Worm (Caenorhabditis elegans) whole organism, midembryonic: Measurements from ENCODE around the gene F18E9.4.

Experiments
- cog-1 ChIP-seq: sonication (generic microtip); optimal IDR thresholded peaks from 2 replicates; lab custom pipeline; 2016; ENCODE audit warnings: missing genetic modification characterization, missing compliant biosample characterization
- flt-1 ChIP-seq: fragments of 200-800 bp; sonication (Bioruptor generic); IDR thresholded peaks from 2 replicates; pipeline ENCODE4 v1.3.6; 2022; ENCODE audit warnings: missing genetic modification characterization, missing compliant biosample characterization
- klf-2 ChIP-seq: fragments of 200-800 bp; sonication (Bioruptor generic); conservative IDR thresholded peaks from 2 replicates; pipeline ENCODE4 v1.3.6; 2022; ENCODE audit warnings: missing genetic modification reagents, missing genetic modification characterization, missing compliant biosample characterization
- ref-1 ChIP-seq: fragments of 200-800 bp; sonication (Bioruptor generic); conservative IDR thresholded peaks from 2 replicates; pipeline ENCODE4 v1.3.6; 2022; ENCODE audit warnings: missing genetic modification reagents, missing genetic modification characterization, missing compliant biosample characterization
- ztf-23 ChIP-seq: fragments of 200-800 bp; sonication (Bioruptor generic); IDR thresholded peaks from 2 replicates; pipeline ENCODE4 v1.3.6; 2022; ENCODE audit warnings: missing genetic modification reagents, missing genetic modification characterization, missing compliant biosample characterization
- ztf-29 ChIP-seq: fragments of 200-800 bp; sonication (Bioruptor generic); IDR thresholded peaks from 2 replicates; pipeline ENCODE4 v1.3.6; 2022; ENCODE audit warnings: missing genetic modification reagents, missing genetic modification characterization, missing compliant biosample characterization

ce11 chrX:8598491-8598890 lies 18.2 kb downstream of the F18E9.4 start:
- TF ChIP-seq ztf-23 (GFP tag; lab: Robert Waterston, UW) (no peak), cog-1 (tag; lab: Kevin White, UChicago) (no peak), klf-2 (GFP tag; lab: Robert Waterston, UW) (no peak), flt-1 (GFP tag; lab: Robert Waterston, UW) (no peak), ztf-29 (GFP tag; lab: Robert Waterston, UW) (no peak), ref-1 (GFP tag; lab: Robert Waterston, UW) (no peak)
